Worm (Caenorhabditis elegans): ENCODE results near the gene mrpl-46.
A peak's percentile ranks its signal among the peaks of the same experiment; 100 is the strongest.

DNA sequence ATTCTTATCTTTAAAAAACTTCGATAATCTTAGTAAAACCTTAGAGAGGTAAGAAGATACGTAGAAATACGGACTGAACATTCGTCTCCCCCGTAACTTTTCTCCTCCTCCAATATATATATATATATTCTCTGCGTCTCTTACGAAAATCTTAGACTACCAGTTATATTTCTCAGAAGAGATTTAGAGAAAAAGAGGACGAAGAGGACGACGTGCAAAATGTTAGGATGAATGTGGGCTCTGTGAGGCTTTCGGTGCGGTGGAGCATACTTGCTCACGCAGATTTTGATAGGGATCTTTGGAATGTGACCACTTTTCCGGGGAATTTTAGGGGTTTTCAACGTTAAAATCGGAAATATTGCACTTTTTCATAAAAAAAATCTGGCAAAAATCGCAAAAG is 27.8 kb downstream of the mrpl-46 start:
- TF ChIP-seq unc-130 (GFP tag; optimal IDR thresholded peaks at IDR 0.05) (no peak), arid-1 (GFP tag; conservative IDR thresholded peaks at IDR 0.05) (no peak), nhr-11 (tag; optimal IDR thresholded peaks at IDR 0.05) (peak; percentile 62), lin-38 (GFP tag; IDR thresholded peaks at IDR 0.05) (peak; percentile 77), mdl-1 (tag; optimal IDR thresholded peaks at IDR 0.05) (peak in 1 of 2 experiments; percentile 64)

All from whole organism, L4 larva.